Worm (Caenorhabditis elegans) whole organism, L1 larva: ENCODE results near the gene F40B5.2.

Source experiments
- efl-1 ChIP-seq, 4 experiments: fragments of 150-350 bp; optimal IDR thresholded peaks in 3 of 4; peaks in 1 of 4; 1 replicate in 1 of 4; 2 replicates in 3 of 4; lab custom pipeline; 2014; ENCODE audit warnings: missing biosample characterization in 2 of 4, missing genetic modification characterization in 2 of 4, missing genetic modification reagents in 2 of 4
- mab-9 ChIP-seq: fragments of 200-800 bp; sonication (Bioruptor generic); IDR thresholded peaks from 2 replicates; pipeline ENCODE4 v1.3.6; 2022; ENCODE audit warnings: missing genetic modification reagents, missing genetic modification characterization, missing compliant biosample characterization
- mef-2 ChIP-seq: fragments of 150-350 bp; optimal IDR thresholded peaks from 2 replicates; lab custom pipeline; 2014; ENCODE audit warnings: missing biosample characterization, missing genetic modification characterization
- nhr-20 ChIP-seq: sonication (generic microtip); optimal IDR thresholded peaks from 2 replicates; lab custom pipeline; 2016; ENCODE audit warnings: mild to moderate bottlenecking, missing genetic modification characterization, missing compliant biosample characterization
- nhr-90 ChIP-seq: sonication (generic microtip); optimal IDR thresholded peaks from 2 replicates; lab custom pipeline; 2016; ENCODE audit warnings: mild to moderate bottlenecking, missing genetic modification characterization, missing compliant biosample characterization; ENCODE audit not compliant: poor library complexity
- snpc-4 ChIP-seq: fragments of 150-350 bp; optimal IDR thresholded peaks from 2 replicates; lab custom pipeline; 2014; ENCODE audit warnings: missing biosample characterization, missing genetic modification characterization
- sup-37 ChIP-seq: fragments of 200-800 bp; sonication (Bioruptor generic); optimal IDR thresholded peaks from 2 replicates; lab custom pipeline; 2018; ENCODE audit warnings: mild to moderate bottlenecking, missing genetic modification characterization, missing compliant biosample characterization
- unc-130 ChIP-seq: fragments of 150-350 bp; optimal IDR thresholded peaks from 2 replicates; lab custom pipeline; 2017; ENCODE audit warnings: missing biosample characterization, missing genetic modification characterization, inconsistent platforms
- unc-62 ChIP-seq: fragments of 150-350 bp; optimal IDR thresholded peaks from 2 replicates; lab custom pipeline; 2014; ENCODE audit warnings: missing biosample characterization, missing genetic modification reagents, missing genetic modification characterization
- zag-1 ChIP-seq: fragments of 150-350 bp; optimal IDR thresholded peaks from 2 replicates; lab custom pipeline; 2014; ENCODE audit warnings: missing biosample characterization, missing genetic modification characterization

DNA sequence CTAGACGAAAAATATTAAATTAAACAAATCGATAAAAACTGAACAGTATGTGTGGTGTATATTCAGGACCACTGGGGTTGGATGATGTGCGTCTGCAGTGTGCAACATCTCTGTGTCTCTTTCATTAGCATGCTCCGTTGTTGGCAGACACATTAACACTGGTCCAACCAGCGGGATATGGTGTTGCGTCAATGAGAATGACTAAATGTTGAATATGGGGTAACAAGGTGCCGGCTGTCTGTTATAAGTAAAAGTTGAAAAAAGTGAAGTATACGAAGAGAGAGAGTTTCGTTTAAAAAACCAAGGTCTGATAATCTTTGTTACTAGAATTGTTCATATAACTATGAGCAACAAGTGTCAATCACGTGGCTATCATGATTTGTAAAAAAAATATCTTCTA is 49.2 kb downstream of the F40B5.2 start, which contains the start of gene ced-8:
- TF ChIP-seq snpc-4 (tag; lab: Kevin White, UChicago), result no peak
- no peak for TF ChIP-seq unc-130 (tag; lab: Kevin White, UChicago)
- no peak for TF ChIP-seq efl-1 (optimal IDR thresholded peaks at IDR 0.05; lab: Kevin White, UChicago)
- no peak for TF ChIP-seq efl-1 (GFP tag; optimal IDR thresholded peaks at IDR 0.05 in 1 of 2; lab: Kevin White, UChicago)
- TF ChIP-seq nhr-20 (tag; lab: Kevin White, UChicago), result no peak
- no peak for TF ChIP-seq mef-2 (tag; lab: Kevin White, UChicago)
- no peak for TF ChIP-seq nhr-90
- no peak for TF ChIP-seq zag-1 (tag; lab: Kevin White, UChicago)
- no peak for TF ChIP-seq mab-9 (GFP tag; lab: Robert Waterston, UW)
- no peak for TF ChIP-seq sup-37 (GFP tag; lab: Kevin White, UChicago)
- TF ChIP-seq unc-62 (GFP tag; lab: Kevin White, UChicago), result no peak
